Fruit fly (Drosophila melanogaster): ENCODE measurements around the gene Dpy-30L2.

Gene Dpy-30L2

dm6 chr3L:4070221-4070995 is 22.9 kb upstream of the Dpy-30L2 start (continued):
- TF ChIP-seq croc (GFP tag; conservative IDR thresholded peaks at IDR 0.05) (peak; percentile 76), CG16815 (GFP tag; optimal IDR thresholded peaks at IDR 0.05) (peak; percentile 81), Gsc (GFP tag; IDR thresholded peaks at IDR 0.05) (peak; percentile 75), z (GFP tag; IDR thresholded peaks at IDR 0.05) (no peak), Dip2 (GFP tag; IDR thresholded peaks at IDR 0.05) (peak; percentile 55), E2f1 (GFP tag; IDR thresholded peaks at IDR 0.05) (peak; percentile 87), Jarid2 (GFP tag; optimal IDR thresholded peaks at IDR 0.05) (peak; percentile 47), tap (tag; optimal IDR thresholded peaks at IDR 0.05) (peak; percentile 85), CG8290 (GFP tag; optimal IDR thresholded peaks at IDR 0.05) (no peak), CG8290 (tag; optimal IDR thresholded peaks at IDR 0.05) (peak in 1 of 2 experiments; percentile 96), ranshi (GFP tag; IDR thresholded peaks at IDR 0.05) (peak; percentile 92), CG10147 (GFP tag; optimal IDR thresholded peaks at IDR 0.05) (peak; percentile 86), chn (GFP tag; optimal IDR thresholded peaks at IDR 0.05) (peak; percentile 90), CG14014 (GFP tag; IDR thresholded peaks at IDR 0.05) (peak; percentile 95), ham (GFP tag; IDR thresholded peaks at IDR 0.05) (peak; percentile 74; the same call in 1 of the 2 replicates), CG15479 (GFP tag; optimal IDR thresholded peaks at IDR 0.05) (no peak), HLH54F (GFP tag; optimal IDR thresholded peaks at IDR 0.05) (peak; percentile 87), CG13624 (GFP tag; optimal IDR thresholded peaks at IDR 0.05) (peak; percentile 94), tll (GFP tag; optimal IDR thresholded peaks at IDR 0.05) (no peak), Ravus (GFP tag; IDR thresholded peaks at IDR 0.05) (peak; percentile 85), CG7987 (GFP tag; optimal IDR thresholded peaks at IDR 0.05) (peak; percentile 64), CG11398 (GFP tag; optimal IDR thresholded peaks at IDR 0.05) (peak; percentile 81), CG2120 (GFP tag; optimal IDR thresholded peaks at IDR 0.05) (peak; percentile 95), CG15011 (GFP tag; optimal IDR thresholded peaks at IDR 0.05) (peak; percentile 73), Usf (GFP tag; optimal IDR thresholded peaks at IDR 0.05) (peak; percentile 80), pum (GFP tag; optimal IDR thresholded peaks at IDR 0.05) (peak; percentile 78), CG12769 (tag; optimal IDR thresholded peaks at IDR 0.05) (peak; percentile 97), CTCF (GFP tag; optimal IDR thresholded peaks at IDR 0.05) (no peak), bcd (GFP tag; optimal IDR thresholded peaks at IDR 0.05) (peak; percentile 89), Mrtf (GFP tag; IDR thresholded peaks at IDR 0.05) (peak; percentile 90), CG11085 (GFP tag; IDR thresholded peaks at IDR 0.05) (peak; percentile 60), CG31441 (GFP tag; IDR thresholded peaks at IDR 0.05) (peak; percentile 80), Vsx1 (GFP tag; optimal IDR thresholded peaks at IDR 0.05) (peak; percentile 63), Neu2 (GFP tag; optimal IDR thresholded peaks at IDR 0.05; ENCODE audit: borderline replicate concordance) (peak; percentile 36), Ets97D (GFP tag; optimal IDR thresholded peaks at IDR 0.05) (peak; percentile 53), Tbp (GFP tag; optimal IDR thresholded peaks at IDR 0.05) (no peak), Oaz (GFP tag; IDR thresholded peaks at IDR 0.05) (peak; percentile 90), wor (GFP tag; IDR thresholded peaks at IDR 0.05) (peak; percentile 89), Side (GFP tag; optimal IDR thresholded peaks at IDR 0.05) (peak; percentile 69), CG30431 (GFP tag; optimal IDR thresholded peaks at IDR 0.05) (peak; percentile 81), sisA (GFP tag; IDR thresholded peaks at IDR 0.05) (peak; percentile 93), ewg (GFP tag; optimal IDR thresholded peaks at IDR 0.05) (peak; percentile 76), CG9215 (GFP tag; IDR thresholded peaks at IDR 0.05) (peak; percentile 82), Sry-β (GFP tag; optimal IDR thresholded peaks at IDR 0.05) (no peak), Optix (GFP tag; IDR thresholded peaks at IDR 0.05) (peak; percentile 90), al (GFP tag; IDR thresholded peaks at IDR 0.05) (peak; percentile 91), prd (optimal IDR thresholded peaks at IDR 0.05) (no peak), prd (GFP tag; IDR thresholded peaks at IDR 0.05) (peak; percentile 92), disco-r (GFP tag; optimal IDR thresholded peaks at IDR 0.05) (peak; percentile 74), NK7.1 (GFP tag; optimal IDR thresholded peaks at IDR 0.05) (peak; percentile 66), hb (GFP tag; IDR thresholded peaks at IDR 0.05; ENCODE audit: partially characterized antibody) (no peak)

All from whole organism, embryonic.